Fruit fly (Drosophila melanogaster): Measurements from ENCODE around the gene Poc1.

Gene Poc1

DNA sequence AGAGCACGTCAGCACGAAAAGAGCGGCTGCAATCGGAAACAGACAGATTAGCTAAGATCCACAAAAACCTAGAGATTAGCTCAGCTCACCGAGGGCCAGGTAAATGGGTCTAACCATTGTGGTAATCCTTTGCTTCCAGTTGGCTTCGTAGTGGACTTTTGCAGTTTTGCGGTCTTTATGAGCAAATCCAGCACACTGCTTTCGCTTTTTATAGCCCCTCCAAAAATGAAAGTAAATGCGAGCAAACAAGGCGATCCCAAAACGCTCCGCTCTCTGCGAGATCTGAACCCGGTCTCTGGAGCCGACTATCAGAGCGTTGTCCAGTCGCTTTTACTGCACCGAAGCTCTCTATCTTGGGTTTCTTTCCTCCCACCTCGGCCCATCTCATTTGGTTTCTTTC lies 8.6 kb downstream of the Poc1 start, which contains the start of gene CG14107:
Gene CG14107, minus strand, starts transcription at position 187 of the 400 bp plus-strand sequence.
- TF ChIP-seq CG33017 (tag; optimal IDR thresholded peaks at IDR 0.05), result no peak
- no peak for TF ChIP-seq CG11617 (GFP tag; optimal IDR thresholded peaks at IDR 0.05)
- no peak for TF ChIP-seq CG1620 (GFP tag; optimal IDR thresholded peaks at IDR 0.05)
- TF ChIP-seq pad (GFP tag; optimal IDR thresholded peaks at IDR 0.05), result no peak
- no peak for TF ChIP-seq CG14711 (tag; optimal IDR thresholded peaks at IDR 0.05)
- no peak for TF ChIP-seq ovo (GFP tag; optimal IDR thresholded peaks at IDR 0.05)
- TF ChIP-seq CG5204 (GFP tag; optimal IDR thresholded peaks at IDR 0.05), result no peak
- TF ChIP-seq Clk (GFP tag; optimal IDR thresholded peaks at IDR 0.05), result no peak
- TF ChIP-seq tj (GFP tag; optimal IDR thresholded peaks at IDR 0.05), result no peak
- TF ChIP-seq CG12768 (GFP tag; optimal IDR thresholded peaks at IDR 0.05), result no peak

DNA sequence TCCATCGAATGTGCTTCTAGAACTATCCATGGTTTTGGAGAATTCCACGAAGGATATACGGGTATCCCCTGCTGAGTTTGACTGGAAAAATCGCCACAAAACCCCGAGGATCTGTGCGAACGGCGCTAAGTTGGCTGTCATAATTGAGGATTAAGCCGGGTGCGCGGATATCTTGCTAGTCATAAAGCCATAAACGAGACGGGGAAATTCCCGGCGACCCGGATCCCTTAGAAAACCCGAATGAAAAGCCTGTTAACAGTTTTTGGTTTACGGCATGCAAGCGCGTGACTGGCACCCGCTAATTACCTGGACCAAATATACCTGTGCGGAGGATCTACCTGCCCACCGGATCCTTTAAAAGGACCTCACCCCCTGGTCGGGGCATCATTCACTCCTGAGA lies 11.6 kb downstream of the Poc1 start, which contains the start of gene SNCF:
Gene SNCF, plus strand, starts transcription at position 382 of the 400 bp plus-strand sequence.
- TF ChIP-seq Hr96 (GFP tag; optimal IDR thresholded peaks at IDR 0.05) (no peak), cic (GFP tag; optimal IDR thresholded peaks at IDR 0.05) (no peak), CG14711 (tag; optimal IDR thresholded peaks at IDR 0.05) (no peak), Clk (GFP tag; optimal IDR thresholded peaks at IDR 0.05) (no peak), tj (GFP tag; optimal IDR thresholded peaks at IDR 0.05) (no peak), CG7045 (GFP tag; optimal IDR thresholded peaks at IDR 0.05) (no peak), CG12768 (GFP tag; optimal IDR thresholded peaks at IDR 0.05) (no peak), pad (GFP tag; optimal IDR thresholded peaks at IDR 0.05) (no peak), cnc (optimal IDR thresholded peaks at IDR 0.05) (no peak)

DNA sequence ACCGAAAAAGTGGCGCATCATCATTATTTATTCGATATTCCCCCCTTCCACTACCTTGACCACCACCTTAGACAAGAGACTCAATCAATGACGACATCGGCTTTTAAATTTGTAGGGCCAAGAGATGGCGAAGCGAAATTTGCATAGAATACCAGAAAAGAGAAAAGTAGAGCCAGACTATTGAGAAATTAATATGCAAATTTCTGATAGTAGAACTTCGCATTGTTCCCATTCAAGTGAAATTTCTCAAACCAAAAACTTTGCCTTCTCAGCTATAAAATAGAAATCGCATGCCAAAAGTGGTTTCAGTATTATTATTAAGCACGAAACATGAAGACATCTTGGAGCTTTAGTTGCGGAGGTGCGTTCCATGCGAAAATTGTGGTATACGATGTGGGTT lies 12.1 kb downstream of the Poc1 start, which contains the start of gene CG14111:
Gene CG14111, plus strand, starts transcription at position 301 of the 400 bp plus-strand sequence.
- TF ChIP-seq CG1620 (GFP tag; optimal IDR thresholded peaks at IDR 0.05) (no peak), CG11617 (GFP tag; optimal IDR thresholded peaks at IDR 0.05) (no peak), CG12768 (GFP tag; optimal IDR thresholded peaks at IDR 0.05) (no peak), Clk (GFP tag; optimal IDR thresholded peaks at IDR 0.05) (no peak), Crg-1 (GFP tag; optimal IDR thresholded peaks at IDR 0.05) (no peak), pad (GFP tag; optimal IDR thresholded peaks at IDR 0.05) (no peak), CG7045 (GFP tag; optimal IDR thresholded peaks at IDR 0.05) (no peak), bab1 (GFP tag; optimal IDR thresholded peaks at IDR 0.05) (no peak), cnc (optimal IDR thresholded peaks at IDR 0.05) (no peak)

DNA sequence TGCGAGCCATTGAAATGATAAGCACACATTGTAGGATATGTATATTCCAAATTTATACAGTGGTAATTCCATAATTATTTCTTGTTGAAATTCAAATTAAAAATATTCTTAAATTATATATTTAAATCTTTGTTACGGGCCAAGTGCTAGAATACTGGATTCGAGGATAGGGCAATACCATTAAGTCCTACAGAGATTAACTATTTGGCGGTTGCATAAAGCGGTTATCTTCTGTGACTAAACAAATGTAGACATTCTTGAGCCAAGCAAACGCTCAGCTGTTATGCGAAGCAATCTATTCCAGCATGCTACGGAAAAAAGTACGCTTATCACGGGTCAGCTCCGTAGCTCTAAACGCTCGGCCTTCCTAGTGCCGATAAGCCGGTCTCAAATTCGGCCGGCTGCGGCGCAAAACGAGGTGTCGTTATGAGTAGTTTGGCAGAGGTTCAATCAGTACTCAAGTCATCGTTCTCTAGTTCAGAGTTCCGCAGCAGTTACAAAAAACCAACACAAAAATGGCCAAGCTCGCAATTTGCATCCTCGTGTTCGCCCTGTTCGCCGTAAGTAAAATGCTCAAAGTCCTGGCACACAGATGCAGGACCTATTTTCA lies 33.6 kb downstream of the Poc1 start, which contains the start of gene Nplp2:
Gene Nplp2, plus strand, starts transcription at position 293 of the 610 bp plus-strand sequence.
- TF ChIP-seq cic (GFP tag; optimal IDR thresholded peaks at IDR 0.05), result no peak
- peak; percentile 20 for TF ChIP-seq CG12768 (GFP tag; optimal IDR thresholded peaks at IDR 0.05)
- TF ChIP-seq ovo (GFP tag; optimal IDR thresholded peaks at IDR 0.05), result no peak
- TF ChIP-seq CG33017 (tag; optimal IDR thresholded peaks at IDR 0.05), result peak; percentile 72
- TF ChIP-seq Hr96 (GFP tag; optimal IDR thresholded peaks at IDR 0.05), result no peak
- peak; percentile 79 for TF ChIP-seq CG7101 (tag; optimal IDR thresholded peaks at IDR 0.05)
- no peak for TF ChIP-seq CG1620 (GFP tag; optimal IDR thresholded peaks at IDR 0.05)
- TF ChIP-seq CG7045 (GFP tag; optimal IDR thresholded peaks at IDR 0.05), result no peak
- no peak for TF ChIP-seq Crg-1 (GFP tag; optimal IDR thresholded peaks at IDR 0.05)
- TF ChIP-seq toe (GFP tag; optimal IDR thresholded peaks at IDR 0.05), result peak; percentile 13
- TF ChIP-seq cnc (optimal IDR thresholded peaks at IDR 0.05), result no peak
- peak; percentile 9 for TF ChIP-seq kay (GFP tag; ENCODE audit: borderline replicate concordance)
- TF ChIP-seq Mnt (GFP tag; optimal IDR thresholded peaks at IDR 0.05), result no peak
- TF ChIP-seq Clk (GFP tag; optimal IDR thresholded peaks at IDR 0.05), result no peak
- peak; percentile 42 for TF ChIP-seq CG14711 (tag; optimal IDR thresholded peaks at IDR 0.05)
- no peak for TF ChIP-seq pad (GFP tag; optimal IDR thresholded peaks at IDR 0.05)
- no peak for TF ChIP-seq CG11617 (GFP tag; optimal IDR thresholded peaks at IDR 0.05)
- no peak for TF ChIP-seq tj (GFP tag; optimal IDR thresholded peaks at IDR 0.05)
- TF ChIP-seq CG5204 (GFP tag; optimal IDR thresholded peaks at IDR 0.05), result no peak
- TF ChIP-seq bab1 (GFP tag; optimal IDR thresholded peaks at IDR 0.05), result no peak

DNA sequence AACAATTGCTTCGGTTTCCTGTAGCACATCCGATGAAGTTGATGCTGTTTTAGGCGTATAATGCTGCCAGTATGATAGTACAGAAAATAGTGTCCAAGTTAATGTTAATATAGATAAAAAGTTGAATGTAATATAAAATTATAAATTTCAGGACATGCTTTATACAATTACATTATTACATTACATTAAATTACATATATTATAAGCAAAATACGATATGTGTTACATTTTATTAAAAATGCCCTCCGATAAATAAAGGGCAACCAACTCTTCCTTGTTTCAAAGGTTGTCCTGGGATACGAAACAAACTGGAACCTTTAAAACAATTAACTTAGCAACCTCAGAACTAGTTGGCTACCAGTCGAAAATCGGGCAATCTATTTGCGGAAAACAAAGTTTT lies 41.1 kb downstream of the Poc1 start, which contains the start of gene CG17687:
Gene CG17687, plus strand, starts transcription at position 301 of the 400 bp plus-strand sequence.
- TF ChIP-seq ovo (GFP tag; optimal IDR thresholded peaks at IDR 0.05), result no peak
